Worm (Caenorhabditis elegans) whole organism, late embryonic: Measurements from ENCODE around the gene idpc-2.
"Not testable (repeated sequence)": the region's sequence is repeated elsewhere in the genome, so short reads cannot be mapped to it uniquely, and the experiment has no call there.

Experiments
- C38D4.7 ChIP-seq: fragments of 200-800 bp; sonication (Bioruptor generic); optimal IDR thresholded peaks from 2 replicates; lab custom pipeline; 2018; ENCODE audit warnings: mild to moderate bottlenecking, missing genetic modification characterization, moderate library complexity, missing compliant biosample characterization
- K02D7.2 ChIP-seq: sonication (generic microtip); optimal IDR thresholded peaks from 2 replicates; lab custom pipeline; 2017; ENCODE audit warnings: mild to moderate bottlenecking, missing genetic modification characterization, missing compliant biosample characterization
- ceh-14 ChIP-seq: sonication (generic microtip); optimal IDR thresholded peaks from 2 replicates; lab custom pipeline; 2016; ENCODE audit warnings: missing genotype, missing genetic modification characterization, missing compliant biosample characterization
- ceh-22 ChIP-seq: sonication (generic microtip); optimal IDR thresholded peaks from 2 replicates; lab custom pipeline; 2017; ENCODE audit warnings: missing biosample characterization, missing genetic modification characterization
- ceh-24 ChIP-seq: sonication (generic microtip); optimal IDR thresholded peaks from 2 replicates; lab custom pipeline; 2016; ENCODE audit warnings: mild to moderate bottlenecking, missing genetic modification characterization, missing compliant biosample characterization
- ceh-30 ChIP-seq: fragments of 150-350 bp; optimal IDR thresholded peaks from 2 replicates; lab custom pipeline; 2014; ENCODE audit warnings: missing biosample characterization, missing genetic modification characterization
- ceh-34 ChIP-seq: sonication (generic microtip); optimal IDR thresholded peaks from 2 replicates; lab custom pipeline; 2016; ENCODE audit warnings: mild to moderate bottlenecking, missing genetic modification characterization, missing compliant biosample characterization
- che-1 ChIP-seq: sonication (generic microtip); optimal IDR thresholded peaks from 2 replicates; lab custom pipeline; 2016; ENCODE audit warnings: mild to moderate bottlenecking, missing genetic modification characterization, missing compliant biosample characterization
- fkh-10 ChIP-seq: fragments of 150-350 bp; optimal IDR thresholded peaks from 2 replicates; lab custom pipeline; 2014; ENCODE audit warnings: missing biosample characterization, missing genetic modification reagents, missing genetic modification characterization
- gmeb-2 ChIP-seq: sonication (generic microtip); optimal IDR thresholded peaks from 2 replicates; lab custom pipeline; 2016; ENCODE audit warnings: missing genetic modification characterization, inconsistent platforms, missing compliant biosample characterization
- hlh-30 ChIP-seq: sonication (generic microtip); optimal IDR thresholded peaks from 2 replicates; lab custom pipeline; 2017; ENCODE audit warnings: antibody characterized with exemption, missing genetic modification characterization, missing compliant biosample characterization; ENCODE audit not compliant: insufficient read depth
- odd-2 ChIP-seq: sonication (generic microtip); optimal IDR thresholded peaks from 2 replicates; lab custom pipeline; 2017; ENCODE audit warnings: antibody characterized with exemption, mild to moderate bottlenecking, missing genetic modification characterization, missing compliant biosample characterization
- unc-42 ChIP-seq: sonication (generic microtip); optimal IDR thresholded peaks from 2 replicates; lab custom pipeline; 2016; ENCODE audit warnings: missing genotype, missing genetic modification characterization, missing compliant biosample characterization
- zip-5 ChIP-seq: sonication (generic microtip); optimal IDR thresholded peaks from 2 replicates; lab custom pipeline; 2016; ENCODE audit warnings: missing genetic modification characterization, missing compliant biosample characterization

The idpc-2 gene

DNA sequence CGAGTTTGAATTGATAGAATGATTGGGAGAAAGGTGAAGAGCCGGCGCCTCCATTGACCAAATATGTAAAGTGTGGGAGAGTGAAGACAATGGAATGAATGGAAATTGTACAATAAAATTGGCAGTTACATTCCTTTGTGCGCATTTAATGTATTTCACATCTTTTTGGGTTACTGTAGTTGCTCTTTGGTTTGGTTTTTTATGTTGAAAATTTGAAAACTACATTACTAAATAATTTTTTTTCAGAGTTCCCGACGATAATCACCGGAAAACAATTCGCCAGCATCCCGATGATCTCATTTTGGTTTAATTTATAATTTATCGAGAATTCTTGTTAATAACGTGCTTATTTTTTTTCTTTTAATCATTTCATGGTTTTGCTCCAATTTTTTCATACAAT lies 40.2 kb downstream of the idpc-2 start, which contains the start of gene C10B5.1:
TSS of gene C10B5.1 (plus strand) at position 301 of the 400 bp plus-strand sequence.
- TF ChIP-seq fkh-10 (GFP tag; lab: Kevin White, UChicago) (no peak), ceh-14 (tag; lab: Kevin White, UChicago) (no peak), che-1 (no peak), gmeb-2 (tag; lab: Kevin White, UChicago) (no peak), K02D7.2 (tag; lab: Kevin White, UChicago) (no peak), ceh-30 (tag; lab: Kevin White, UChicago) (no peak), ceh-22 (tag; lab: Kevin White, UChicago) (no peak), ceh-24 (tag; lab: Kevin White, UChicago) (no peak), C38D4.7 (GFP tag; lab: Kevin White, UChicago) (no peak), hlh-30 (no peak), ceh-34 (tag; lab: Kevin White, UChicago) (no peak)

DNA sequence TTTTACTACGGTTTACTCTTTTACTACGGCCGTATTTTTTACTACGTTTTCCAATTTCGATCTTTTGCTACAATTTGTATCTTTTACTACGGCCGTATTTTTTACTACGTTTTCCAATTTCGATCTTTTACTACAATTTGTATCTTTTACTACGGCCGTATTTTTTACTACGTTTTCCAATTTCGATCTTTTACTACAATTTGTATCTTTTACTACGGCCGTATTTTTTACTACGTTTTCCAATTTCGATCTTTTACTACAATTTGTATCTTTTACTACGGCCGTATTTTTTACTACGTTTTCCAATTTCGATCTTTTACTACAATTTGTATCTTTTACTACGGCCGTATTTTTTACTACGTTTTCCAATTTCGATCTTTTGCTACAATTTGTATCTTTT lies 46.4 kb downstream of the idpc-2 start, which contains the start of gene F25G6.1:
TSS of gene F25G6.1 (plus strand) at position 301 of the 400 bp plus-strand sequence.
- TF ChIP-seq odd-2 (tag; lab: Kevin White, UChicago); unc-42 (tag; lab: Kevin White, UChicago); zip-5: not testable (repeated sequence)
